Fruit fly (Drosophila melanogaster): ENCODE results near the gene RpS28-like.

- no peak for TF ChIP-seq psq (optimal IDR thresholded peaks at IDR 0.05)
- no peak for TF ChIP-seq Dll (optimal IDR thresholded peaks at IDR 0.05)
- TF ChIP-seq usp (GFP tag; optimal IDR thresholded peaks at IDR 0.05), result no peak
- TF ChIP-seq EcR (GFP tag; optimal IDR thresholded peaks at IDR 0.05), result no peak
- no peak for TF ChIP-seq pan (optimal IDR thresholded peaks at IDR 0.05)
Observed at dm6 chr2L:9400153-9400552, 36.5 kb upstream of the RpS28-like start.

Measured in whole organism.